Fruit fly (Drosophila melanogaster): ENCODE results near the gene CG9577.
"Not testable (repeated sequence)": the region's sequence is repeated elsewhere in the genome, so short reads cannot be mapped to it uniquely, and the experiment has no call there.

The CG9577 gene

dm6 chrX:20166484-20167038 lies at the start of gene CG9577:
TSS of gene CG9577 (plus strand) at chrX:20166673.
- TF ChIP-seq Myc (optimal IDR thresholded peaks at IDR 0.05), result no peak
- no peak for TF ChIP-seq ttk (optimal IDR thresholded peaks at IDR 0.05)
- no peak for TF ChIP-seq h (optimal IDR thresholded peaks at IDR 0.05)
- TF ChIP-seq insv (optimal IDR thresholded peaks at IDR 0.05), result no peak
- TF ChIP-seq Sin3A (optimal IDR thresholded peaks at IDR 0.05), result no peak
- TF ChIP-seq psq (optimal IDR thresholded peaks at IDR 0.05), result no peak

DNA sequence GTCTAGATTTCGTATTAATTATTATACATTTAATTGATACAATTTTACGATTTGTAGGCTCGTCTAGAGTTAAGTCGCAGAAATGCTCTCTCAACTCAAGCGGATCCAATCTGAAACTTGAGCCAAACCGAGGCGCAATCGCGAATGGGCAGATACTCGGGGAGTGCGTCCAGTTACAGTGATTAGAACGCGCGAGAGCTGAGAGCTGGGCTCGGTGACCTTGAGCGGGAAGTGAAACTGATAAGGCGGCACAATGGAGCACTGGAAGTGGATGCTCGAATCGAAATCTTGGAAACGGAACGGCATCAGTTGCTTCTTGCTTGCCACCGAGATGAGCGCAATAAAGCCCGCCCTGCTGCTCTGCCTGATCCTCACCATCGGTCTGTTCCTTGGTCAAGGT lies 44.3 kb upstream of the CG9577 start, which contains the start of gene CG34331:
CG34331 (plus strand) TSS at position 301 of the 400 bp plus-strand sequence.
- TF ChIP-seq insv (optimal IDR thresholded peaks at IDR 0.05) (no peak), h (optimal IDR thresholded peaks at IDR 0.05) (no peak), Sin3A (optimal IDR thresholded peaks at IDR 0.05) (no peak), psq (optimal IDR thresholded peaks at IDR 0.05) (no peak), ttk (optimal IDR thresholded peaks at IDR 0.05) (no peak), Myc (optimal IDR thresholded peaks at IDR 0.05) (no peak)

dm6 chrX:20129554-20129953 lies 36.9 kb upstream of the CG9577 start:
- TF ChIP-seq Sin3A (optimal IDR thresholded peaks at IDR 0.05) (no peak), insv (optimal IDR thresholded peaks at IDR 0.05) (no peak), Myc (optimal IDR thresholded peaks at IDR 0.05) (no peak), psq (optimal IDR thresholded peaks at IDR 0.05) (no peak), h (optimal IDR thresholded peaks at IDR 0.05) (no peak), ttk (optimal IDR thresholded peaks at IDR 0.05) (no peak)

DNA sequence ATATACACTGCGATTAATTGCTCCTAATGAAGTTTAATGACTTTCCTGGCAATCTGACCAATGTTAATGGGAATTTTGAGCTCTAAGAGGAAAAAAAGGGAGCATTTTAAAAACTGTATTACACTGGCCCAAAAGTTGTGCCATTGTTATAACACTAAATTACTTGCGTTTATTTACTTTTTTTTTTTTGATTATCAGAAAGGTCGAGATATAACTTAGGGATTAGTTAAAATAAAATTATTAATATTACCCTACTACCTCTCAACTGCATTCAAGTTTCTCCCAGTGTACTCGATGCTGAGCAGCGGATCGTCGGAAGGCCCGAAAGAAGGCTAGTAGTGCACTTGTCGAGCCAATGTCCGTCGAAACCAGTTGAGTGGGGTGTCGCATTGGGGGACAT lies 36.0 kb upstream of the CG9577 start:
- TF ChIP-seq Myc (optimal IDR thresholded peaks at IDR 0.05) (no peak), ttk (optimal IDR thresholded peaks at IDR 0.05) (no peak), psq (optimal IDR thresholded peaks at IDR 0.05) (no peak), Sin3A (optimal IDR thresholded peaks at IDR 0.05) (no peak), insv (optimal IDR thresholded peaks at IDR 0.05) (no peak), h (optimal IDR thresholded peaks at IDR 0.05) (no peak)

DNA sequence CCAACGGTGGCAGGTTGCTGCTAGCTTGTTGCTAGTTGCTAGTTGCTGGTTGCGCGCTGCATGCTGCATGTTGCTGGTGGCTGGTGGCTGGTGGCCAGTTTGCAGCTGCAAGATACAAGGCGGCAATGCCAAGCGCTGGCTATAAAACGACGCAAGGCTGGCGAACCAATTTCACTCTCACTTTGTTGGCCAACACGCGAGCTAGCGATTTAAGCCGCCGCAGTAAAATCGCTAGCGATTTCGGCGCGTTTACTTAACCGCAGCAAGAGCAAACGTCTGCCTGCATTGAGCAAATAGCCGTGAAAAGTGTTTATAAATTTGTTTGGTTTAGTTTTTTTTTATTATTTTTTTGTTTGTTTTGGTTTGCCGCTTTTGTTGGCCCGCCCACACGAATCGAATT lies 33.0 kb upstream of the CG9577 start, which contains the start of gene CG15322:
CG15322 (plus strand) TSS at position 148 of the 400 bp plus-strand sequence.
- no peak for TF ChIP-seq h (optimal IDR thresholded peaks at IDR 0.05)
- no peak for TF ChIP-seq Myc (optimal IDR thresholded peaks at IDR 0.05)
- TF ChIP-seq psq (optimal IDR thresholded peaks at IDR 0.05), result no peak
- TF ChIP-seq ttk (optimal IDR thresholded peaks at IDR 0.05), result no peak
- no peak for TF ChIP-seq Sin3A (optimal IDR thresholded peaks at IDR 0.05)
- no peak for TF ChIP-seq insv (optimal IDR thresholded peaks at IDR 0.05)

dm6 chrX:20139493-20139892 lies 27.0 kb upstream of the CG9577 start, which contains the start of gene CG42583:
TSS of gene CG42583 (plus strand) at chrX:20139793.
- TF ChIP-seq ttk (optimal IDR thresholded peaks at IDR 0.05), result no peak
- TF ChIP-seq Sin3A (optimal IDR thresholded peaks at IDR 0.05), result no peak
- no peak for TF ChIP-seq insv (optimal IDR thresholded peaks at IDR 0.05)
- no peak for TF ChIP-seq psq (optimal IDR thresholded peaks at IDR 0.05)
- TF ChIP-seq Myc (optimal IDR thresholded peaks at IDR 0.05), result no peak
- no peak for TF ChIP-seq h (optimal IDR thresholded peaks at IDR 0.05)

dm6 chrX:20140710-20141109 lies 25.8 kb upstream of the CG9577 start, which contains the start of gene CG34332:
TSS of gene CG34332 (plus strand) at chrX:20141010.
- TF ChIP-seq Sin3A (optimal IDR thresholded peaks at IDR 0.05), result no peak
- TF ChIP-seq insv (optimal IDR thresholded peaks at IDR 0.05), result no peak
- TF ChIP-seq ttk (optimal IDR thresholded peaks at IDR 0.05), result no peak
- TF ChIP-seq Myc (optimal IDR thresholded peaks at IDR 0.05), result no peak
- TF ChIP-seq psq (optimal IDR thresholded peaks at IDR 0.05), result no peak
- no peak for TF ChIP-seq h (optimal IDR thresholded peaks at IDR 0.05)

DNA sequence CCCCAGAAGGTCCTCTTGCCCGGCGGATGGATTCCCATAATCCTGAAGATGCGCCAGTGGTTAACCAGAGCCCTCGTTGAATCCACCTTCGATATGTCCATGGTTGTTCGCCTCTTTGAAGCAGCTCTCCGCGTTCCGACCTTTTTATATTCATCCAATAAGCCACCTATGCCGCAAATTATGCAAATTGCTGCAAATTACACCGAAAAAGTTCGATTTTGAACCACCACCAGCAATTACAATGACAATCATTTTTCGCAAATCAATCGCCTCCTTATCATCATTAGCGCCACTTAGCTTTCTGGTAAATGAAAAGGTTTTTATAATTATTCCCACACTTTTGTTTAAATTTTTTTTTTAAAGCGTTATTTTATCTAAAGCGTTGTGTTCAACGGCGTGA lies 23.4 kb upstream of the CG9577 start, which contains the start of gene Or19a:
Or19a (minus strand) TSS at position 101 of the 400 bp plus-strand sequence.
- not testable (repeated sequence) for TF ChIP-seq ttk, insv, psq (optimal IDR thresholded peaks at IDR 0.05)

- no peak for TF ChIP-seq ttk (optimal IDR thresholded peaks at IDR 0.05)
- TF ChIP-seq insv (optimal IDR thresholded peaks at IDR 0.05), result no peak
- TF ChIP-seq Myc (optimal IDR thresholded peaks at IDR 0.05), result no peak
- TF ChIP-seq Sin3A (optimal IDR thresholded peaks at IDR 0.05), result no peak
- TF ChIP-seq h (optimal IDR thresholded peaks at IDR 0.05), result no peak
- TF ChIP-seq psq (optimal IDR thresholded peaks at IDR 0.05), result no peak
These were observed 18.7 kb upstream of the CG9577 start, which contains the start of gene aspr for dm6 chrX:20147693-20148174. TSS of gene aspr (plus strand) at chrX:20148124.

DNA sequence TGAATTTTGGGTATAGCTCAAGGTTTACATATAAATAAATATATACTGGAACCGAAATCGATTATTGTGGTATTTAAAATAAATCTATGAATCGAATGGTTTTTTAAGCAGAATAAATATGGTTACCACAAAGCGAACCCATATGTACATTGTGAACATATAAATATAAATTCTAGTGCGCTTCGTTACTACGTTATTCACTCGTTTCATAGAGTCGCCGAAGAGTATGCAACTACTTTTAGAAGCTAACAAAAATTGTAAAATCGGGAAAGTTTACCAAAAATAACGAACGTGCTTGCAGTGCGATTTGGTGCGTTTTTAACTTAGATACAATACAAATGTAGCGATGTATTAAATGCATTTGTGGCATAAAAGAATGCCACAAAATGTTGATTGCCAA lies 10.5 kb upstream of the CG9577 start:
- no peak for TF ChIP-seq h (optimal IDR thresholded peaks at IDR 0.05)
- TF ChIP-seq insv (optimal IDR thresholded peaks at IDR 0.05), result no peak
- TF ChIP-seq Myc (optimal IDR thresholded peaks at IDR 0.05), result no peak
- no peak for TF ChIP-seq psq (optimal IDR thresholded peaks at IDR 0.05)
- TF ChIP-seq ttk (optimal IDR thresholded peaks at IDR 0.05), result no peak
- TF ChIP-seq Sin3A (optimal IDR thresholded peaks at IDR 0.05), result no peak

DNA sequence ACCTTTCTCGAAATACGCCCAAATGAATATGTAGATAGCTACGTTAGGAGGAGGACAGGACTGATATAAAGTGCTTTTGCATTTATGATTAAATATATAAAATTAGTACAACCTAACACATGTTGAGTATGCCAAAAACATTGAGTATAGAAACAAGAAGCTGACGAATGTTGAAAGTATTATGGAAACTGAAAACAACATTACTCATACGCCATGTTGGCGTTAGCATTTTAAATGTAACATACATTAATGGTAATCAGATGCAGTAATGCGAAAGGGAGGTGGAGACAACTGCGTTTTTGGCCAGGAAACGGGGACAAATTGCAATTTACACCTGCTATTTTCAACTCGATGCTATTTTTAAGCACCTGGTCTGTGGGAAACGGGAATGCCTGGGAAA lies 8.0 kb upstream of the CG9577 start:
- TF ChIP-seq insv (optimal IDR thresholded peaks at IDR 0.05), result no peak
- TF ChIP-seq Sin3A (optimal IDR thresholded peaks at IDR 0.05), result no peak
- no peak for TF ChIP-seq ttk (optimal IDR thresholded peaks at IDR 0.05)
- TF ChIP-seq Myc (optimal IDR thresholded peaks at IDR 0.05), result no peak
- no peak for TF ChIP-seq h (optimal IDR thresholded peaks at IDR 0.05)
- TF ChIP-seq psq (optimal IDR thresholded peaks at IDR 0.05), result no peak

DNA sequence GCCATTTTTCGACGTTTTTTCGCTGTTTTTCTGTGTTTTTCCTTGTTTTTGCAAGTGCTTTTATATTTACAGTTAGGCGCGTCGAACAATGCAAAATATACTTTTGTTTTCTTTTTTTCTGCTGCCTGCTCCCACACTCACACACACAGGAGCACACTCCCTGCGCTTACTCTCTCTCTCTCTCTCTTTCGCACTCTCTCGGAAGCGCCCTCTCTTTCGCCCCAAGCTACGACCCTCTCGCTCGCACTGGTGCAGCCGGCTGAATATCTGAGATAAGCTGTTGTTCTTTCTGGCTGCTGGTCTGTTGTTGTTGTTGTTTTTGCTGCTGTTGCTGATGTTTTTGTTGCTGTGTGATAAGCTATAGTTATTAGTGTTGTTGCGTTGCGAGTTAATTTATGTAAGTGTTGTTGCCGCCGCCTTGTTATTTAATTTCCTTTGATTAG lies 7.5 kb upstream of the CG9577 start:
- TF ChIP-seq Sin3A (optimal IDR thresholded peaks at IDR 0.05) (no peak), h (optimal IDR thresholded peaks at IDR 0.05) (no peak), psq (optimal IDR thresholded peaks at IDR 0.05) (no peak), insv (optimal IDR thresholded peaks at IDR 0.05) (no peak), ttk (optimal IDR thresholded peaks at IDR 0.05) (no peak), Myc (optimal IDR thresholded peaks at IDR 0.05) (no peak)

Measured in Kc167 (cell line).